Worm (Caenorhabditis elegans): ENCODE data around the gene F31E8.4.

DNA sequence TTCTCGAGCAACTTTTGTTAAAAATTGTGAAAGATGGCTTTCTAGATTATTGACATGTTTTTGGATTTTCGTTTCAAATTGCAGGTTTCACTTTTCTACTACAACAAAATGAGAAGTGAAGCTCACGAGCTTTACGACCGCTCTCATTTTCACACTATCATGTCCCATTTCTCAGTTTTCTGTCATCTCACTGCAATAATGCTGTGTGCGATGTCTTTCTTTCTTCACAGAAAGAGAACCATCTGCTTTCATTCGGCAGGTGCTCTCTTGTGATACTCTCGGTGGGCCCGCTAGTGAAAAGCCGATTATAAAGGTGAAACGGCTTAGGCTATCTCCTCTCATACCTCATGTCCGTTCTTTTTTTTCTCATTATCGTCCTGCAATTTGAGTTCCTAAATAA, 43.3 kb upstream of the F31E8.4 start:
- TF ChIP-seq skn-1 (tag; optimal IDR thresholded peaks at IDR 0.05) = no peak
- no peak for TF ChIP-seq spr-1 (tag; optimal IDR thresholded peaks at IDR 0.05)
- TF ChIP-seq nhr-25 (tag; optimal IDR thresholded peaks at IDR 0.05; ENCODE audit: borderline replicate concordance, insufficient read depth) = no peak
- no peak for TF ChIP-seq zag-1 (tag; optimal IDR thresholded peaks at IDR 0.05)
- TF ChIP-seq jun-1 (tag; optimal IDR thresholded peaks at IDR 0.05) = no peak
- TF ChIP-seq F26F4.8 (GFP tag; conservative IDR thresholded peaks at IDR 0.05) = no peak
- no peak for TF ChIP-seq aly-2 (tag; optimal IDR thresholded peaks at IDR 0.05)
- no peak for TF ChIP-seq T26A8.4 (GFP tag; IDR thresholded peaks at IDR 0.05)
- no peak for TF ChIP-seq lin-1 (GFP tag; IDR thresholded peaks at IDR 0.05)
- TF ChIP-seq dmd-9 (GFP tag; IDR thresholded peaks at IDR 0.05) = no peak
- TF ChIP-seq fkh-10 (GFP tag; optimal IDR thresholded peaks at IDR 0.05) = no peak
- TF ChIP-seq ztf-11 (tag; optimal IDR thresholded peaks at IDR 0.05) = no peak
- no peak for TF ChIP-seq hmg-1.1 (GFP tag; IDR thresholded peaks at IDR 0.05)

Measured in whole organism, L4 larva.